Fruit fly (Drosophila melanogaster) whole organism, embryonic: Measurements from ENCODE around the gene ATP7.

ENCODE experiments used
- Awh ChIP-seq: fragments of 200-800 bp; sonication (Bioruptor generic); IDR thresholded peaks from 2 replicates; pipeline ENCODE4, ENCODE4 v1.3.6; 2022; ENCODE audit warnings: missing biosample characterization, missing genetic modification characterization
- BEAF-32 ChIP-seq: fragments of 200-800 bp; sonication (Bioruptor generic); optimal IDR thresholded peaks from 3 replicates; lab custom pipeline; 2017; ENCODE audit warnings: missing biosample characterization, missing genetic modification characterization, mild to moderate bottlenecking, moderate library complexity, missing genetic modification reagents
- C15 ChIP-seq: fragments of 200-800 bp; sonication (Bioruptor generic); IDR thresholded peaks from 3 replicates; pipeline ENCODE4 v1.3.6; 2022; ENCODE audit warnings: missing biosample characterization, missing genetic modification characterization
- CG10366 ChIP-seq: fragments of 200-800 bp; sonication (Bioruptor generic); IDR thresholded peaks from 2 replicates; pipeline ENCODE4 v1.3.6; 2022; ENCODE audit warnings: missing biosample characterization, missing genetic modification characterization
- CG14667 ChIP-seq: fragments of 200-800 bp; sonication (Bioruptor generic); IDR thresholded peaks from 2 replicates; pipeline ENCODE4 v1.3.6; 2022; ENCODE audit warnings: missing biosample characterization, missing genetic modification characterization
- CG14710 ChIP-seq: fragments of 200-800 bp; sonication (Bioruptor generic); optimal IDR thresholded peaks from 3 replicates; lab custom pipeline; 2019; ENCODE audit warnings: missing biosample characterization, mild to moderate bottlenecking, missing genetic modification characterization, moderate library complexity
- CG17912 ChIP-seq: fragments of 200-800 bp; sonication (Bioruptor generic); optimal IDR thresholded peaks from 2 replicates; lab custom pipeline; 2018; ENCODE audit warnings: missing biosample characterization, mild to moderate bottlenecking, missing genetic modification characterization
- CG18619 ChIP-seq: fragments of 200-800 bp; sonication (Bioruptor generic); optimal IDR thresholded peaks from 3 replicates; lab custom pipeline; 2017; ENCODE audit warnings: missing biosample characterization, mild to moderate bottlenecking, missing genetic modification characterization
- CG2202 ChIP-seq: fragments of 200-800 bp; sonication (Bioruptor generic); optimal IDR thresholded peaks from 2 replicates; lab custom pipeline; 2018; ENCODE audit warnings: missing biosample characterization, mild to moderate bottlenecking, missing genetic modification characterization
- CG4282 ChIP-seq: fragments of 200-800 bp; sonication (Bioruptor generic); optimal IDR thresholded peaks from 2 replicates; lab custom pipeline; 2016; ENCODE audit warnings: missing biosample characterization, missing genetic modification characterization
- CG43689 ChIP-seq: fragments of 200-800 bp; sonication (Bioruptor generic); IDR thresholded peaks from 2 replicates; pipeline ENCODE4 v1.3.6; 2022; ENCODE audit warnings: missing biosample characterization, missing genetic modification characterization
- CG4617 ChIP-seq: fragments of 200-800 bp; sonication (Bioruptor generic); optimal IDR thresholded peaks from 3 replicates; lab custom pipeline; 2016; ENCODE audit warnings: missing biosample characterization, missing genetic modification characterization, borderline replicate concordance
- CG4730 ChIP-seq: fragments of 200-800 bp; sonication (Bioruptor generic); IDR thresholded peaks from 2 replicates; pipeline ENCODE4 v1.3.6; 2022; ENCODE audit warnings: missing biosample characterization, missing genetic modification characterization
- CG6175 ChIP-seq: fragments of 200-800 bp; sonication (Bioruptor generic); IDR thresholded peaks from 3 replicates; pipeline ENCODE4 v1.3.6; 2022; ENCODE audit warnings: missing biosample characterization, missing genetic modification characterization
- CG8478 ChIP-seq: fragments of >200 bp; optimal IDR thresholded peaks from 2 replicates; lab custom pipeline; 2018
- CG9797 ChIP-seq: fragments of 200-800 bp; sonication (Bioruptor generic); optimal IDR thresholded peaks from 3 replicates; lab custom pipeline; 2018; ENCODE audit warnings: missing biosample characterization, mild to moderate bottlenecking, missing genetic modification characterization
- CoRest ChIP-seq: fragments of 200-800 bp; sonication (Bioruptor generic); optimal IDR thresholded peaks from 3 replicates; lab custom pipeline; 2018; ENCODE audit warnings: missing biosample characterization, mild to moderate bottlenecking, missing genetic modification characterization, moderate library complexity
- D ChIP-seq, 2 experiments: fragments of 200-800 bp in 1 of 2; fragments of >200 bp in 1 of 2; sonication (Bioruptor generic) in 1 of 2; optimal IDR thresholded peaks; 2 replicates in 1 of 2; 3 replicates in 1 of 2; lab custom pipeline; 2017; ENCODE audit warnings: mild to moderate bottlenecking in 1 of 2, missing biosample characterization in 1 of 2, missing genetic modification characterization in 1 of 2, missing genetic modification reagents in 1 of 2
- Dek ChIP-seq: fragments of 200-800 bp; sonication (Bioruptor generic); optimal IDR thresholded peaks from 3 replicates; lab custom pipeline; 2019; ENCODE audit warnings: missing biosample characterization, mild to moderate bottlenecking, missing genetic modification characterization, moderate library complexity
- E2f2 ChIP-seq: fragments of 200-800 bp; sonication (Bioruptor generic); IDR thresholded peaks from 2 replicates; pipeline ENCODE4 v1.3.6; 2022; ENCODE audit warnings: missing biosample characterization, missing genetic modification characterization
- Ets97D ChIP-seq: fragments of 200-800 bp; sonication (Bioruptor generic); optimal IDR thresholded peaks from 3 replicates; lab custom pipeline; 2016; ENCODE audit warnings: missing biosample characterization, missing genetic modification characterization
- Fer1 ChIP-seq: fragments of 200-800 bp; sonication (Bioruptor generic); optimal IDR thresholded peaks from 2 replicates; lab custom pipeline; 2017; ENCODE audit warnings: missing biosample characterization, mild to moderate bottlenecking, missing genetic modification characterization
- HLH54F ChIP-seq: fragments of 200-800 bp; sonication (Bioruptor generic); optimal IDR thresholded peaks from 3 replicates; lab custom pipeline; 2016; ENCODE audit warnings: missing biosample characterization, missing genetic modification characterization
- HmgZ ChIP-seq: fragments of 200-800 bp; sonication (Bioruptor generic); optimal IDR thresholded peaks from 2 replicates; lab custom pipeline; 2018; ENCODE audit warnings: missing biosample characterization, mild to moderate bottlenecking, missing genetic modification characterization
- Hr39 ChIP-seq: fragments of >200 bp; optimal IDR thresholded peaks from 2 replicates; lab custom pipeline; 2017
- Neu2 ChIP-seq: fragments of 200-800 bp; sonication (Bioruptor generic); optimal IDR thresholded peaks from 3 replicates; lab custom pipeline; 2016; ENCODE audit warnings: missing biosample characterization, missing genetic modification characterization, borderline replicate concordance
- Oli ChIP-seq: fragments of 200-800 bp; sonication (Bioruptor generic); optimal IDR thresholded peaks from 2 replicates; lab custom pipeline; 2018; ENCODE audit warnings: missing biosample characterization, mild to moderate bottlenecking, missing genetic modification characterization, moderate library complexity
- Sox102F ChIP-seq: fragments of 200-800 bp; sonication (Bioruptor generic); optimal IDR thresholded peaks from 2 replicates; lab custom pipeline; 2018; ENCODE audit warnings: missing biosample characterization, mild to moderate bottlenecking, missing genetic modification characterization, moderate library complexity
- Stat92E ChIP-seq, 3 experiments: fragments of >200 bp in 2 of 3; fragments of 200-800 bp in 1 of 3; sonication (Bioruptor generic) in 1 of 3; optimal IDR thresholded peaks; 2 replicates each; lab custom pipeline; 2017 to 2019; ENCODE audit warnings: missing biosample characterization in 3 of 3, missing genetic modification characterization in 3 of 3, mild to moderate bottlenecking in 1 of 3, moderate library complexity in 1 of 3
- Taf1 ChIP-seq: fragments of 200-800 bp; sonication (Bioruptor generic); IDR thresholded peaks from 2 replicates; pipeline ENCODE4 v1.3.6; 2022; ENCODE audit warnings: missing biosample characterization, missing genetic modification characterization
- Usf ChIP-seq: fragments of 200-800 bp; sonication (Bioruptor generic); optimal IDR thresholded peaks from 2 replicates; lab custom pipeline; 2017; ENCODE audit warnings: missing genotype, missing biosample characterization, missing genetic modification characterization
- ac ChIP-seq: fragments of 200-800 bp; sonication (Bioruptor generic); optimal IDR thresholded peaks from 3 replicates; lab custom pipeline; 2017; ENCODE audit warnings: missing biosample characterization, mild to moderate bottlenecking, missing genetic modification characterization
- ase ChIP-seq: fragments of 200-800 bp; sonication (Bioruptor generic); IDR thresholded peaks from 3 replicates; pipeline ENCODE4 v1.3.6; 2022; ENCODE audit warnings: missing biosample characterization, missing genetic modification characterization
- bbx ChIP-seq: fragments of 200-800 bp; sonication (Bioruptor generic); IDR thresholded peaks from 2 replicates; pipeline ENCODE4 v1.3.6; 2022; ENCODE audit warnings: missing biosample characterization, missing genetic modification characterization; ENCODE audit not compliant: partially characterized antibody
- bcd ChIP-seq: fragments of 200-800 bp; sonication (Bioruptor generic); optimal IDR thresholded peaks from 2 replicates; lab custom pipeline; 2017; ENCODE audit warnings: missing biosample characterization, mild to moderate bottlenecking, missing genetic modification characterization
- cato ChIP-seq: fragments of 200-800 bp; sonication (Bioruptor generic); optimal IDR thresholded peaks from 2 replicates; lab custom pipeline; 2016; ENCODE audit warnings: missing biosample characterization, missing genetic modification characterization, borderline replicate concordance
- croc ChIP-seq: fragments of 200-800 bp; sonication (Bioruptor generic); conservative IDR thresholded peaks from 3 replicates; pipeline ENCODE4 v1.3.6; 2022; ENCODE audit warnings: missing biosample characterization, missing genetic modification characterization
- en ChIP-seq: fragments of 200-800 bp; sonication (Bioruptor generic); optimal IDR thresholded peaks from 2 replicates; lab custom pipeline; 2016; ENCODE audit warnings: missing biosample characterization, missing genetic modification characterization
- grau ChIP-seq: fragments of 200-800 bp; optimal IDR thresholded peaks from 3 replicates; lab custom pipeline; 2019; ENCODE audit warnings: missing biosample characterization, mild to moderate bottlenecking, missing genetic modification characterization, moderate library complexity
- gsb-n ChIP-seq: fragments of 200-800 bp; sonication (Bioruptor generic); optimal IDR thresholded peaks from 3 replicates; lab custom pipeline; 2018; ENCODE audit warnings: missing biosample characterization, mild to moderate bottlenecking, missing genetic modification characterization
- nerfin-2 ChIP-seq: fragments of 200-800 bp; sonication (Bioruptor generic); IDR thresholded peaks from 2 replicates; pipeline ENCODE4 v1.3.6; 2022; ENCODE audit warnings: missing biosample characterization, missing genetic modification characterization; ENCODE audit not compliant: partially characterized antibody
- pros ChIP-seq: fragments of 200-800 bp; sonication (Bioruptor generic); optimal IDR thresholded peaks from 3 replicates; lab custom pipeline; 2019; ENCODE audit warnings: missing biosample characterization, mild to moderate bottlenecking, missing genetic modification characterization, moderate library complexity
- pzg ChIP-seq: fragments of 200-800 bp; sonication (Bioruptor generic); optimal IDR thresholded peaks from 3 replicates; lab custom pipeline; 2018; ENCODE audit warnings: missing biosample characterization, mild to moderate bottlenecking, missing genetic modification characterization, moderate library complexity
- repo ChIP-seq: fragments of 200-800 bp; sonication (Bioruptor generic); optimal IDR thresholded peaks from 2 replicates; lab custom pipeline; 2016; ENCODE audit warnings: missing biosample characterization, missing genetic modification characterization
- ro ChIP-seq: fragments of 200-800 bp; sonication (Bioruptor generic); IDR thresholded peaks from 2 replicates; pipeline ENCODE4 v1.3.6; 2022; ENCODE audit warnings: missing biosample characterization, missing genetic modification characterization
- slou ChIP-seq: fragments of 200-800 bp; sonication (Bioruptor generic); optimal IDR thresholded peaks from 3 replicates; lab custom pipeline; 2016; ENCODE audit warnings: missing biosample characterization, missing genetic modification characterization
- sr ChIP-seq: fragments of 200-800 bp; sonication (Bioruptor generic); IDR thresholded peaks from 3 replicates; pipeline ENCODE4 v1.3.6; 2022; ENCODE audit warnings: missing biosample characterization, missing genetic modification characterization
- stwl ChIP-seq: fragments of 200-800 bp; sonication (Bioruptor generic); optimal IDR thresholded peaks from 3 replicates; lab custom pipeline; 2018; ENCODE audit warnings: missing biosample characterization, mild to moderate bottlenecking, missing genetic modification characterization, moderate library complexity
- tio ChIP-seq: fragments of 200-800 bp; sonication (Bioruptor generic); optimal IDR thresholded peaks from 2 replicates; lab custom pipeline; 2017; ENCODE audit warnings: missing biosample characterization, missing genetic modification characterization, inconsistent platforms
- unc-4 ChIP-seq: fragments of 200-800 bp; sonication (Bioruptor generic); IDR thresholded peaks from 2 replicates; pipeline ENCODE4 v1.3.6; 2022; ENCODE audit warnings: missing biosample characterization, missing genetic modification characterization; ENCODE audit not compliant: partially characterized antibody
- vvl ChIP-seq: fragments of 200-800 bp; sonication (Bioruptor generic); IDR thresholded peaks from 2 replicates; pipeline ENCODE4 v1.3.6; 2022; ENCODE audit warnings: missing biosample characterization, missing genetic modification characterization

The ATP7 gene

DNA sequence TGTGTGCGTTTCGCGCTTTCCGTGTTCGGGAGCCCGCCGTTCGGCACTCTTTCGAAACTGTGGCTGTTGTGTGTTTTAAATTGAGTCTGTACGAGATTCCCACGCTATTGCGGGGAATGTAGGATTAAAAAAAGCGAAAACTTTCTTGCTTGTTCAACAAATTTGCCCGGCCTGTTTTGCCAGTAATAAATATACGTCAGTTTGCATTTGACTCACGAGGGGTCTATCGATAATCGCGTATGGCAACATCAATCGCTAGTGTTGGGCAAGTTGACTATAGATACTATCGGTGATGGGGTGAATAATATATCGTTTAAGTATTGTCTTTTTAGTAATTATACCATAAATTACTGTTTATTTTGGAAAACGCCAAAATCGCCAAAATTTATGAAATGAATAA, 50.3 kb downstream of the ATP7 start, which contains the start of gene Upf1 (continued):
- TF ChIP-seq CG6175 (GFP tag; lab: Robert Waterston, UW) (no peak), Fer1 (GFP tag; lab: Kevin White, UChicago) (no peak), CG18619 (GFP tag; lab: Kevin White, UChicago) (no peak), unc-4 (GFP tag; lab: Robert Waterston, UW) (peak; percentile 85), CG2202 (tag; lab: Kevin White, UChicago) (no peak), CG4282 (GFP tag; lab: Kevin White, UChicago) (no peak), CG14710 (tag; lab: Kevin White, UChicago) (peak; percentile 46), CG14667 (no peak), Ets97D (peak; percentile 36), ro (GFP tag; lab: Robert Waterston, UW) (no peak), CG10366 (GFP tag; lab: Robert Waterston, UW) (no peak), CoRest (tag; lab: Kevin White, UChicago) (no peak), tio (GFP tag; lab: Kevin White, UChicago) (no peak), Hr39 (lab: Kevin White, UChicago) (no peak), CG9797 (GFP tag; lab: Kevin White, UChicago) (no peak), BEAF-32 (GFP tag; lab: Kevin White, UChicago) (peak; percentile 89), HLH54F (GFP tag; lab: Kevin White, UChicago) (no peak), vvl (GFP tag; lab: Robert Waterston, UW) (peak; percentile 39; the same call in 1 of the 2 replicates), Usf (GFP tag; lab: Kevin White, UChicago) (no peak), CG43689 (GFP tag; lab: Robert Waterston, UW) (no peak), croc (GFP tag; lab: Robert Waterston, UW) (no peak), C15 (GFP tag; lab: Robert Waterston, UW) (no peak), Oli (tag; lab: Kevin White, UChicago) (no peak), pzg (GFP tag; lab: Kevin White, UChicago) (peak; percentile 61), repo (GFP tag; lab: Kevin White, UChicago) (no peak), CG8478 (no peak), Awh (GFP tag; lab: Robert Waterston, UW) (no peak), stwl (tag; lab: Kevin White, UChicago) (peak; percentile 70), slou (no peak), CG4730 (GFP tag; lab: Robert Waterston, UW) (no peak), ac (GFP tag; lab: Kevin White, UChicago) (no peak), Stat92E (GFP tag; optimal IDR thresholded peaks at IDR 0.05; lab: Kevin White, UChicago) (no peak), HmgZ (tag; lab: Kevin White, UChicago) (peak; percentile 49), pros (no peak), D (optimal IDR thresholded peaks at IDR 0.05; lab: Kevin White, UChicago) (no peak), D (GFP tag; optimal IDR thresholded peaks at IDR 0.05; lab: Kevin White, UChicago) (no peak), bbx (peak; percentile 93), en (GFP tag; lab: Kevin White, UChicago) (no peak), grau (tag; lab: Kevin White, UChicago) (no peak), CG17912 (no peak), Neu2 (no peak), Taf1 (GFP tag; lab: Robert Waterston, UW) (no peak), nerfin-2 (GFP tag; lab: Robert Waterston, UW) (peak; percentile 83), Sox102F (GFP tag; lab: Kevin White, UChicago) (no peak), Dek (no peak), E2f2 (GFP tag; lab: Robert Waterston, UW) (no peak; the same call in 1 of the 2 replicates), CG4617 (peak; percentile 66), gsb-n (tag; lab: Kevin White, UChicago) (no peak), bcd (GFP tag; lab: Kevin White, UChicago) (no peak), sr (GFP tag; lab: Robert Waterston, UW) (no peak), ase (GFP tag; lab: Robert Waterston, UW) (no peak), cato (GFP tag; lab: Kevin White, UChicago) (no peak)
